Worm (Caenorhabditis elegans) whole organism, L4 larva: ENCODE measurements around the gene F28A10.1.
A peak's percentile ranks its signal among the peaks of the same experiment; 100 is the strongest.
"Not testable (repeated sequence)": the region's sequence is repeated elsewhere in the genome, so short reads cannot be mapped to it uniquely, and the experiment has no call there.

ENCODE experiments used
- D1046.2 ChIP-seq: fragments of 200-800 bp; sonication (Bioruptor generic); IDR thresholded peaks from 2 replicates; pipeline ENCODE4 v1.3.6; 2022; ENCODE audit warnings: missing genetic modification characterization, missing compliant biosample characterization
- F10B5.3 ChIP-seq: sonication (generic microtip); optimal IDR thresholded peaks from 2 replicates; lab custom pipeline; 2016; ENCODE audit warnings: mild to moderate bottlenecking, missing genetic modification characterization, missing compliant biosample characterization
- F37D6.2 ChIP-seq: sonication (generic microtip); optimal IDR thresholded peaks from 2 replicates; lab custom pipeline; 2016; ENCODE audit warnings: mild to moderate bottlenecking, missing genetic modification characterization, missing compliant biosample characterization
- ZK546.5 ChIP-seq, 2 experiments: sonication (generic microtip); optimal IDR thresholded peaks; 2 replicates each; lab custom pipeline; 2017; ENCODE audit warnings: missing biosample characterization in 2 of 2, missing genetic modification characterization in 2 of 2
- attf-4 ChIP-seq: sonication (generic microtip); optimal IDR thresholded peaks from 3 replicates; lab custom pipeline; 2017; ENCODE audit warnings: missing biosample characterization, missing genetic modification characterization
- ceh-20 ChIP-seq: fragments of 200-800 bp; sonication (Bioruptor generic); IDR thresholded peaks from 2 replicates; pipeline ENCODE4 v1.3.6; 2022; ENCODE audit warnings: missing genetic modification reagents, missing genetic modification characterization, missing compliant biosample characterization
- ceh-32 ChIP-seq: sonication (generic microtip); optimal IDR thresholded peaks from 2 replicates; lab custom pipeline; 2016; ENCODE audit warnings: mild to moderate bottlenecking, missing genetic modification characterization, missing compliant biosample characterization; ENCODE audit not compliant: poor library complexity
- ceh-62 ChIP-seq: sonication (generic microtip); optimal IDR thresholded peaks from 2 replicates; lab custom pipeline; 2017; ENCODE audit warnings: missing biosample characterization, missing genetic modification characterization
- ceh-82 ChIP-seq: sonication (generic microtip); optimal IDR thresholded peaks from 2 replicates; lab custom pipeline; 2017; ENCODE audit warnings: missing biosample characterization, missing genetic modification characterization
- ces-1 ChIP-seq: fragments of 150-350 bp; sonication (generic microtip); optimal IDR thresholded peaks from 4 replicates; lab custom pipeline; 2014; ENCODE audit warnings: missing biosample characterization, missing genetic modification reagents, missing genetic modification characterization
- cey-2 ChIP-seq: sonication (generic microtip); optimal IDR thresholded peaks from 3 replicates; lab custom pipeline; 2017; ENCODE audit warnings: missing genetic modification characterization, mild to moderate bottlenecking, missing compliant biosample characterization, antibody characterized with exemption, borderline replicate concordance; ENCODE audit not compliant: insufficient read depth
- dmd-8 ChIP-seq: fragments of 200-800 bp; sonication (Bioruptor generic); IDR thresholded peaks from 2 replicates; pipeline ENCODE4 v1.3.6; 2022; ENCODE audit warnings: missing genetic modification characterization, missing compliant biosample characterization
- dpl-1 ChIP-seq: fragments of 150-350 bp; optimal IDR thresholded peaks from 2 replicates; lab custom pipeline; 2014; ENCODE audit warnings: missing biosample characterization, missing genetic modification reagents, missing genetic modification characterization
- fos-1 ChIP-seq: fragments of 150-350 bp; optimal IDR thresholded peaks from 2 replicates; lab custom pipeline; 2014; ENCODE audit warnings: missing biosample characterization, missing genetic modification characterization
- hif-1 ChIP-seq, 2 experiments: sonication (generic microtip); optimal IDR thresholded peaks; 2 replicates each; lab custom pipeline; 2016 to 2017; ENCODE audit warnings: missing compliant biosample characterization in 2 of 2, missing genetic modification characterization in 2 of 2, missing genetic modification reagents in 2 of 2, missing genotype in 2 of 2, mild to moderate bottlenecking in 1 of 2
- hlh-11 ChIP-seq: fragments of 200-800 bp; sonication (Bioruptor generic); optimal IDR thresholded peaks from 2 replicates; lab custom pipeline; 2018; ENCODE audit warnings: mild to moderate bottlenecking, missing genetic modification characterization, missing compliant biosample characterization
- hlh-30 ChIP-seq: sonication (generic microtip); optimal IDR thresholded peaks from 2 replicates; lab custom pipeline; 2017; ENCODE audit warnings: antibody characterized with exemption, mild to moderate bottlenecking, missing genetic modification characterization, missing compliant biosample characterization; ENCODE audit not compliant: insufficient read depth
- lim-7 ChIP-seq: fragments of 200-800 bp; sonication (Bioruptor generic); IDR thresholded peaks from 2 replicates; pipeline ENCODE4 v1.3.6; 2022; ENCODE audit warnings: missing genetic modification characterization, missing compliant biosample characterization
- lin-15B ChIP-seq: fragments of 150-350 bp; sonication (generic microtip); optimal IDR thresholded peaks from 3 replicates; lab custom pipeline; 2014; ENCODE audit warnings: missing biosample characterization, missing genetic modification characterization
- lin-38 ChIP-seq: fragments of 200-800 bp; sonication (Bioruptor generic); IDR thresholded peaks from 2 replicates; pipeline ENCODE4 v1.3.6; 2022; ENCODE audit warnings: missing genetic modification reagents, missing genetic modification characterization, missing compliant biosample characterization
- lsy-2 ChIP-seq, 2 experiments: fragments of 150-350 bp in 1 of 2; sonication (generic microtip) in 1 of 2; optimal IDR thresholded peaks; 2 replicates each; lab custom pipeline; 2014 to 2017; ENCODE audit warnings: missing biosample characterization in 2 of 2, missing genetic modification characterization in 2 of 2
- madf-9 ChIP-seq: fragments of 200-800 bp; sonication (Bioruptor generic); conservative IDR thresholded peaks from 2 replicates; pipeline ENCODE4 v1.3.6; 2022; ENCODE audit warnings: missing genetic modification reagents, missing genetic modification characterization, missing compliant biosample characterization
- mdl-1 ChIP-seq, 2 experiments: fragments of 150-350 bp in 1 of 2; sonication (generic microtip) in 1 of 2; optimal IDR thresholded peaks; 2 replicates each; lab custom pipeline; 2014 to 2017; ENCODE audit warnings: missing biosample characterization in 2 of 2, missing genetic modification characterization in 2 of 2
- mdt-29 ChIP-seq: fragments of 200-800 bp; sonication (Bioruptor generic); IDR thresholded peaks from 2 replicates; pipeline ENCODE4 v1.3.6; 2022; ENCODE audit warnings: missing genetic modification reagents, missing genetic modification characterization, missing compliant biosample characterization
- snpc-4 ChIP-seq: fragments of 150-350 bp; optimal IDR thresholded peaks from 2 replicates; lab custom pipeline; 2014; ENCODE audit warnings: missing biosample characterization, missing genetic modification characterization
- spr-3 ChIP-seq: fragments of 200-800 bp; sonication (Bioruptor generic); optimal IDR thresholded peaks from 2 replicates; lab custom pipeline; 2018; ENCODE audit warnings: mild to moderate bottlenecking, missing genetic modification characterization, missing compliant biosample characterization
- unc-130 ChIP-seq: sonication (generic microtip); optimal IDR thresholded peaks from 2 replicates; lab custom pipeline; 2016; ENCODE audit warnings: missing genetic modification reagents, missing genetic modification characterization, missing compliant biosample characterization
- unc-39 ChIP-seq: sonication (generic microtip); optimal IDR thresholded peaks from 2 replicates; lab custom pipeline; 2017; ENCODE audit warnings: missing biosample characterization, missing genetic modification characterization
- unc-62 ChIP-seq, 3 experiments: fragments of 150-350 bp in 1 of 3; sonication (generic microtip); optimal IDR thresholded peaks in 2 of 3; peaks in 1 of 3; 1 replicate in 1 of 3; 2 replicates in 2 of 3; lab custom pipeline; 2014 to 2017; ENCODE audit warnings: missing biosample characterization in 3 of 3, missing genetic modification characterization in 3 of 3, missing genetic modification reagents in 3 of 3, missing genotype in 1 of 3
- zag-1 ChIP-seq: fragments of 150-350 bp; optimal IDR thresholded peaks from 2 replicates; lab custom pipeline; 2014; ENCODE audit warnings: missing biosample characterization, missing genetic modification characterization
- zip-11 ChIP-seq: fragments of 200-800 bp; sonication (Bioruptor generic); IDR thresholded peaks from 2 replicates; pipeline ENCODE4 v1.3.6; 2022; ENCODE audit warnings: missing genetic modification characterization, missing compliant biosample characterization

F28A10.1 gene

DNA sequence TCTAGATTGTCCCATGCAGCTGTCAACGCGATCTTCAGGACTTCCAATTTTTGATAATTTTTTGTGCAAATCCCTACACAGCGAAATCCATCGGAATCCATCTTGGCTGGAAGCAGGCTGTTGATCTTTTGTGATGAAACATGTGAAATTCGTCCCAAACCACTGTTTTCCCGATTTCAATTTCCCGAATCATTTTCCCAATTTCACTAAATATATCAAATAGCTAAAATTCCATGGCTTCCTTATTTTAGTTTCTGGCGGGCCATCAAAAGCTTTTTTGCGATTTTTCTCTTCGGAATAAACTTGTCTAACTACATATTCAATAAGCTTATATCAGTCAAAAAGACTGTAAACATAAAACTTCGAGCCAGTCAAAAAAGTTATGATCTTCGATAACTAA is 4.1 kb upstream of the F28A10.1 start, which contains the start of gene F46F5.8:
F46F5.8 (minus strand) TSS at position 101 of the 400 bp plus-strand sequence.
- TF ChIP-seq D1046.2 (GFP tag; lab: Robert Waterston, UW) (no peak), unc-62 (GFP tag; optimal IDR thresholded peaks at IDR 0.05 in 1 of 2; lab: Kevin White, UChicago) (peak in 1 of 2 experiments; percentile 73), unc-62 (tag; optimal IDR thresholded peaks at IDR 0.05; lab: Kevin White, UChicago) (no peak), madf-9 (GFP tag; lab: Robert Waterston, UW) (no peak), hif-1 (tag; optimal IDR thresholded peaks at IDR 0.05; lab: Kevin White, UChicago) (no peak), unc-130 (no peak), mdt-29 (GFP tag; lab: Robert Waterston, UW) (no peak), zip-11 (GFP tag; lab: Robert Waterston, UW) (no peak), F37D6.2 (tag; lab: Kevin White, UChicago) (no peak)

DNA sequence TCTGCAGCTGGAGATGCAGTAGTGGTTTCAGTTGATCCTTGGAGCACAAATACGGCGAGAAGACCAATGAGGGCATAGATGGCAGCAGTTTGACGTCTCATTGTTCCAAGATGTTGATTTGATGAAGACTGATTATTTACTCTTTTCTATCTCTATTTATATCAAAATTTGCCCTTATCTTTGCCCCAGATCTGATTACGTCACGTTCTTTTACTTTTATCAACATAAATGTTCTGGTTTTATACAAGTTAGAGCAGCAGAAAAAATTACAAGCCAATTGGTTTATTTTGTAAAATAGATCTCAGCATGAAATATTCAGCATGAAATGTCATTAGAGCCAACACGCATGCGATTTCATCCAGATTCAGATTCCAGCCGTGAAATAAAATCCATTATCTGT is 2.9 kb upstream of the F28A10.1 start, which contains the start of gene msrp-4:
msrp-4 (minus strand) TSS at position 101 of the 400 bp plus-strand sequence.
- not testable (repeated sequence) for TF ChIP-seq spr-3; attf-4 (tag; lab: Kevin White, UChicago); hlh-11 (tag; lab: Kevin White, UChicago)

DNA sequence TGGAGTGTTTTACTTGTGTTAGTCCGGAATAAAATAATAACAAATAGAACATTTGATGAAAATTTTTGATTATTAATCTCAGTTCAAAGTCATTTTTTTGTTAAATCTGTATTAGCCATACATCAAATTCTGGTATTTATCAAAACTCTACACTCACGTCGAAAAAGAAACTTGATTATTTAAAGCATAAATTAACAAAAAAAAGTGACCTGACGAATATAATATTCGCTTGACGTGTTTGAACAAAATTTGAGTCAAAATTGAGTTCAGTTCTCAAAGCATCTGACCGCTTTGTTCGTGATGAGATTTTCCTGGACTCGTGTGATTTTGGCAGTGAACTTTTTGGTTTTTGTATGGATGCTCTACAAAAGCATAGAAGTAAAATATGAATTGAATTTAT is 2.1 kb upstream of the F28A10.1 start, which contains the start of gene F46F5.10:
F46F5.10 (plus strand) TSS at position 301 of the 400 bp plus-strand sequence.
- TF ChIP-seq lin-38 (GFP tag; lab: Robert Waterston, UW) (no peak), ceh-20 (GFP tag; lab: Robert Waterston, UW) (no peak), fos-1 (tag; lab: Kevin White, UChicago) (no peak), zag-1 (tag; lab: Kevin White, UChicago) (no peak), dpl-1 (GFP tag; lab: Kevin White, UChicago) (no peak), lsy-2 (tag; optimal IDR thresholded peaks at IDR 0.05; lab: Kevin White, UChicago) (no peak), ceh-32 (tag; lab: Kevin White, UChicago) (no peak)

ce11 chrII:838414-838813 is 12.8 kb downstream of the F28A10.1 start, which contains the start of gene F28A10.8:
Gene F28A10.8 (minus strand): TSS chrII:838514.
- TF ChIP-seq dmd-8 (no peak), cey-2 (tag; lab: Kevin White, UChicago) (no peak), lin-15B (tag; lab: Kevin White, UChicago) (no peak), hlh-30 (no peak), snpc-4 (tag; lab: Kevin White, UChicago) (no peak), ceh-62 (tag; lab: Kevin White, UChicago) (no peak), ZK546.5 (tag; optimal IDR thresholded peaks at IDR 0.05; lab: Kevin White, UChicago) (no peak), ces-1 (GFP tag; lab: Kevin White, UChicago) (no peak), F37D6.2 (tag; lab: Kevin White, UChicago) (no peak), unc-39 (tag; lab: Kevin White, UChicago) (no peak), mdl-1 (tag; optimal IDR thresholded peaks at IDR 0.05; lab: Kevin White, UChicago) (no peak), ceh-82 (tag; lab: Kevin White, UChicago) (no peak), lim-7 (GFP tag; lab: Robert Waterston, UW) (no peak)

DNA sequence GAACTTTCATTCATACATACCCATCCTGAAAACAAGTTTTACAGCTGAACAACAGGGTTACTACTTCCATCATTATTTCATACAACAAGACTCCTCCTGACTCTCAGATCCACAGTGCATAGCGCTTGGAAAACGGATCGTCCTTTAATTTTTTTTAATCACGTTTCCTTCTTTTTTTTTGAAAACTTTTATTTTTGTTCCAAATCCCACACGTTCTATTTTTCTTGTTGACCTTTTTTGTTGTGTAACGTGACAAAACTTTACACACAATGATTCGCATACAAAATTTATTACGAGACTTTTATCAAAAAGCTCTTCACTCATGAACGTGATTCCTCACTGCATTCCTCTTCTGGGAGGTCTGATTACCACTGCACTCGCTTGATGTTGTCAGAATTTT is 14.5 kb downstream of the F28A10.1 start, which contains the start of gene clc-33:
clc-33 (plus strand) TSS at position 301 of the 400 bp plus-strand sequence.
- TF ChIP-seq ceh-62 (tag; lab: Kevin White, UChicago) (no peak), F10B5.3 (no peak)
- TF ChIP-seq, all 104 proteins: peak for 0
